Fruit fly (Drosophila melanogaster): ENCODE measurements around the gene CG11162.
A peak's percentile ranks its signal among the peaks of the same experiment; 100 is the strongest.

CG11162 gene

dm6 chrX:13644696-13645393 lies 31.8 kb upstream of the CG11162 start (continued):
- TF ChIP-seq CG8388 (GFP tag; optimal IDR thresholded peaks at IDR 0.05) (peak; percentile 13), CG17361 (GFP tag; IDR thresholded peaks at IDR 0.05) (peak; percentile 32; the same call in 2 of the 3 replicates), CG2678 (tag; optimal IDR thresholded peaks at IDR 0.05) (peak; percentile 63), H15 (GFP tag; IDR thresholded peaks at IDR 0.05) (no peak), BtbVII (GFP tag; optimal IDR thresholded peaks at IDR 0.05) (peak; percentile 32), Asciz (GFP tag; optimal IDR thresholded peaks at IDR 0.05) (peak; percentile 78), Vsx1 (GFP tag; optimal IDR thresholded peaks at IDR 0.05) (peak; percentile 49), tx (GFP tag; optimal IDR thresholded peaks at IDR 0.05) (no peak), CG13296 (GFP tag; optimal IDR thresholded peaks at IDR 0.05) (peak; percentile 1), CG12659 (GFP tag; optimal IDR thresholded peaks at IDR 0.05) (peak; percentile 16), sc (optimal IDR thresholded peaks at IDR 0.05) (no peak), sc (GFP tag; optimal IDR thresholded peaks at IDR 0.05) (peak; percentile 59), trem (tag; optimal IDR thresholded peaks at IDR 0.05) (peak; percentile 12), D19A (tag; optimal IDR thresholded peaks at IDR 0.05) (no peak), sd (tag; optimal IDR thresholded peaks at IDR 0.05) (peak; percentile 19), PHDP (tag; optimal IDR thresholded peaks at IDR 0.05) (peak; percentile 65), ATbp (GFP tag; optimal IDR thresholded peaks at IDR 0.05) (peak; percentile 73), Hr3 (GFP tag; optimal IDR thresholded peaks at IDR 0.05) (no peak), CG18262 (tag; optimal IDR thresholded peaks at IDR 0.05) (peak; percentile 19), CG9437 (GFP tag; optimal IDR thresholded peaks at IDR 0.05) (no peak), oc (tag; optimal IDR thresholded peaks at IDR 0.05) (no peak), CG13424 (tag; optimal IDR thresholded peaks at IDR 0.05) (no peak), bsh (GFP tag; optimal IDR thresholded peaks at IDR 0.05) (peak; percentile 28 to 75), CG10979 (tag; optimal IDR thresholded peaks at IDR 0.05) (peak; percentile 3), sens (GFP tag) (peak; percentile 88), CG14710 (tag; optimal IDR thresholded peaks at IDR 0.05) (peak; percentile 43), Sox100B (GFP tag; optimal IDR thresholded peaks at IDR 0.05) (peak; percentile 43), CG18764 (GFP tag; optimal IDR thresholded peaks at IDR 0.05) (peak; percentile 17), pum (GFP tag; optimal IDR thresholded peaks at IDR 0.05) (no peak), CG12071 (GFP tag; optimal IDR thresholded peaks at IDR 0.05) (peak; percentile 7), Hr78 (GFP tag; optimal IDR thresholded peaks at IDR 0.05) (no peak), CG2202 (tag; optimal IDR thresholded peaks at IDR 0.05) (peak; percentile 38), bab2 (GFP tag; optimal IDR thresholded peaks at IDR 0.05) (peak; percentile 17), eyg (GFP tag; optimal IDR thresholded peaks at IDR 0.05) (no peak), CG1603 (tag; optimal IDR thresholded peaks at IDR 0.05) (peak; percentile 12), nom (GFP tag; optimal IDR thresholded peaks at IDR 0.05) (peak; percentile 97), fd3F (GFP tag; optimal IDR thresholded peaks at IDR 0.05) (peak; percentile 72), chinmo (GFP tag; IDR thresholded peaks at IDR 0.05; ENCODE audit: partially characterized antibody) (peak; percentile 36; the same call in 2 of the 4 replicates), sqz (GFP tag; optimal IDR thresholded peaks at IDR 0.05) (peak; percentile 31), CG7271 (tag; optimal IDR thresholded peaks at IDR 0.05) (peak; percentile 5), lab (GFP tag; optimal IDR thresholded peaks at IDR 0.05) (peak; percentile 51), CoRest (tag; optimal IDR thresholded peaks at IDR 0.05) (peak; percentile 49), Nf-YB (GFP tag; optimal IDR thresholded peaks at IDR 0.05) (peak; percentile 23), CG2875 (GFP tag; optimal IDR thresholded peaks at IDR 0.05) (peak; percentile 69), Fer3 (tag; optimal IDR thresholded peaks at IDR 0.05) (peak; percentile 36), gsb-n (tag; optimal IDR thresholded peaks at IDR 0.05) (peak; percentile 55), Sox102F (GFP tag; optimal IDR thresholded peaks at IDR 0.05) (peak; percentile 62), slou (GFP tag; optimal IDR thresholded peaks at IDR 0.05) (no peak)
